Worm (Caenorhabditis elegans) whole organism, L4 larva: ENCODE results near the gene C05C10.7.
A peak's percentile ranks its signal among the peaks of the same experiment; 100 is the strongest.

Experiments used
- T20F7.1 ChIP-seq: fragments of 200-800 bp; sonication (Bioruptor generic); optimal IDR thresholded peaks from 2 replicates; lab custom pipeline; 2018; ENCODE audit warnings: mild to moderate bottlenecking, missing genetic modification characterization, missing compliant biosample characterization
- T26A8.4 ChIP-seq: fragments of 200-800 bp; sonication (Bioruptor generic); IDR thresholded peaks from 2 replicates; pipeline ENCODE4 v1.3.6; 2022; ENCODE audit warnings: missing genetic modification characterization, missing compliant biosample characterization
- Y75B8A.6 ChIP-seq: fragments of 200-800 bp; sonication (Bioruptor generic); IDR thresholded peaks from 2 replicates; pipeline ENCODE4 v1.3.6; 2022; ENCODE audit warnings: missing genetic modification reagents, missing genetic modification characterization, missing compliant biosample characterization
- aha-1 ChIP-seq: fragments of 150-350 bp; peaks from one replicate; lab custom pipeline; 2014; ENCODE audit warnings: missing biosample characterization, missing genetic modification characterization
- ama-1 ChIP-seq: fragments of 150-350 bp; optimal IDR thresholded peaks from 2 replicates; lab custom pipeline; 2014; ENCODE audit warnings: inconsistent platforms, mixed read lengths
- cey-2 ChIP-seq: sonication (generic microtip); optimal IDR thresholded peaks from 3 replicates; lab custom pipeline; 2017; ENCODE audit warnings: missing genetic modification characterization, mild to moderate bottlenecking, missing compliant biosample characterization, antibody characterized with exemption, borderline replicate concordance; ENCODE audit not compliant: insufficient read depth
- daf-12 ChIP-seq: fragments of 150-350 bp; optimal IDR thresholded peaks from 2 replicates; lab custom pipeline; 2014; ENCODE audit warnings: missing biosample characterization, missing genetic modification reagents, missing genetic modification characterization
- dmd-6 ChIP-seq: fragments of 200-800 bp; sonication (Bioruptor generic); IDR thresholded peaks from 2 replicates; pipeline ENCODE4 v1.3.6; 2022; ENCODE audit warnings: missing genetic modification reagents, missing genetic modification characterization, missing compliant biosample characterization
- dmd-9 ChIP-seq: fragments of 200-800 bp; sonication (Bioruptor generic); IDR thresholded peaks from 2 replicates; pipeline ENCODE4 v1.3.6; 2022; ENCODE audit warnings: missing genetic modification reagents, missing genetic modification characterization, missing compliant biosample characterization
- duxl-1 ChIP-seq: sonication (generic microtip); optimal IDR thresholded peaks from 2 replicates; lab custom pipeline; 2016; ENCODE audit warnings: mild to moderate bottlenecking, missing genetic modification characterization, moderate library complexity, missing compliant biosample characterization; ENCODE audit not compliant: poor library complexity
- egl-43 ChIP-seq: fragments of 200-800 bp; sonication (Bioruptor generic); IDR thresholded peaks from 2 replicates; pipeline ENCODE4 v1.3.6; 2022; ENCODE audit warnings: missing genetic modification reagents, missing genetic modification characterization, missing compliant biosample characterization
- fkh-10 ChIP-seq: fragments of 150-350 bp; optimal IDR thresholded peaks from 2 replicates; lab custom pipeline; 2014; ENCODE audit warnings: missing biosample characterization, missing genetic modification reagents, missing genetic modification characterization
- gei-8 ChIP-seq: fragments of 200-800 bp; sonication (Bioruptor generic); optimal IDR thresholded peaks from 2 replicates; lab custom pipeline; 2018; ENCODE audit warnings: mild to moderate bottlenecking, missing genetic modification characterization, missing compliant biosample characterization
- hlh-11 ChIP-seq: fragments of 200-800 bp; sonication (Bioruptor generic); optimal IDR thresholded peaks from 2 replicates; lab custom pipeline; 2018; ENCODE audit warnings: mild to moderate bottlenecking, missing genetic modification characterization, missing compliant biosample characterization
- hmg-1.1 ChIP-seq: fragments of 200-800 bp; sonication (Bioruptor generic); IDR thresholded peaks from 2 replicates; pipeline ENCODE4 v1.3.6; 2022; ENCODE audit warnings: missing genetic modification reagents, missing genetic modification characterization, missing compliant biosample characterization
- jun-1 ChIP-seq: fragments of 150-350 bp; optimal IDR thresholded peaks from 2 replicates; lab custom pipeline; 2014; ENCODE audit warnings: missing biosample characterization, missing genetic modification reagents, missing genetic modification characterization
- lin-13 ChIP-seq: fragments of 150-350 bp; optimal IDR thresholded peaks from 2 replicates; lab custom pipeline; 2014; ENCODE audit warnings: missing biosample characterization, missing genetic modification reagents, missing genetic modification characterization
- lin-15B ChIP-seq: fragments of 150-350 bp; sonication (generic microtip); optimal IDR thresholded peaks from 3 replicates; lab custom pipeline; 2014; ENCODE audit warnings: missing biosample characterization, missing genetic modification characterization
- lin-38 ChIP-seq: fragments of 200-800 bp; sonication (Bioruptor generic); IDR thresholded peaks from 2 replicates; pipeline ENCODE4 v1.3.6; 2022; ENCODE audit warnings: missing genetic modification reagents, missing genetic modification characterization, missing compliant biosample characterization
- madf-9 ChIP-seq: fragments of 200-800 bp; sonication (Bioruptor generic); conservative IDR thresholded peaks from 2 replicates; pipeline ENCODE4 v1.3.6; 2022; ENCODE audit warnings: missing genetic modification reagents, missing genetic modification characterization, missing compliant biosample characterization
- mep-1 ChIP-seq: fragments of 150-350 bp; sonication (generic microtip); optimal IDR thresholded peaks from 3 replicates; lab custom pipeline; 2014; ENCODE audit warnings: missing biosample characterization, missing genetic modification characterization
- mes-2 ChIP-seq: sonication (generic microtip); optimal IDR thresholded peaks from 2 replicates; lab custom pipeline; 2016; ENCODE audit warnings: missing genotype, mild to moderate bottlenecking, missing genetic modification characterization, missing compliant biosample characterization; ENCODE audit not compliant: poor library complexity, severe bottlenecking
- mxl-3 ChIP-seq: fragments of 200-800 bp; sonication (Bioruptor generic); optimal IDR thresholded peaks from 2 replicates; lab custom pipeline; 2018; ENCODE audit warnings: mild to moderate bottlenecking, missing genetic modification characterization, missing compliant biosample characterization
- nhr-11 ChIP-seq: fragments of 150-350 bp; optimal IDR thresholded peaks from 2 replicates; lab custom pipeline; 2014; ENCODE audit warnings: missing biosample characterization, missing genetic modification characterization
- nhr-25 ChIP-seq: sonication (generic microtip); optimal IDR thresholded peaks from 2 replicates; lab custom pipeline; 2017; ENCODE audit warnings: missing genetic modification characterization, mild to moderate bottlenecking, missing compliant biosample characterization, antibody characterized with exemption, moderate library complexity, borderline replicate concordance; ENCODE audit not compliant: insufficient read depth
- nhr-48 ChIP-seq: sonication (generic microtip); optimal IDR thresholded peaks from 2 replicates; lab custom pipeline; 2016; ENCODE audit warnings: mild to moderate bottlenecking, missing genetic modification characterization, missing compliant biosample characterization
- nhr-6 ChIP-seq: fragments of 150-350 bp; optimal IDR thresholded peaks from 2 replicates; lab custom pipeline; 2014; ENCODE audit warnings: missing biosample characterization, missing genetic modification characterization
- nhr-76 ChIP-seq: fragments of 150-350 bp; optimal IDR thresholded peaks from 2 replicates; lab custom pipeline; 2014; ENCODE audit warnings: missing biosample characterization, missing genetic modification characterization
- pha-4 ChIP-seq, 2 experiments: fragments of 150-350 bp in 1 of 2; fragments of 200-800 bp in 1 of 2; sonication (Bioruptor generic) in 1 of 2; IDR thresholded peaks in 1 of 2; optimal IDR thresholded peaks in 1 of 2; 2 replicates each; pipeline versions ENCODE4 v1.3.6 to Lab custom; 2014 to 2022; ENCODE audit warnings: missing genetic modification characterization in 2 of 2, missing genetic modification reagents in 2 of 2, missing biosample characterization in 1 of 2, missing compliant biosample characterization in 1 of 2
- pqm-1 ChIP-seq: sonication (generic microtip); optimal IDR thresholded peaks from 2 replicates; lab custom pipeline; 2017; ENCODE audit warnings: missing biosample characterization, missing genetic modification characterization
- rbr-2 ChIP-seq: sonication (generic microtip); optimal IDR thresholded peaks from 2 replicates; lab custom pipeline; 2016; ENCODE audit warnings: missing genotype, missing genetic modification characterization, missing compliant biosample characterization
- saeg-2 ChIP-seq: fragments of 200-800 bp; sonication (Bioruptor generic); IDR thresholded peaks from 2 replicates; pipeline ENCODE4 v1.3.6; 2022; ENCODE audit warnings: missing genetic modification reagents, missing genetic modification characterization, missing compliant biosample characterization
- snpc-1.2 ChIP-seq: fragments of 200-800 bp; sonication (Bioruptor generic); IDR thresholded peaks from 2 replicates; pipeline ENCODE4 v1.3.6; 2022; ENCODE audit warnings: missing genetic modification reagents, missing genetic modification characterization, missing compliant biosample characterization
- snpc-4 ChIP-seq: fragments of 150-350 bp; optimal IDR thresholded peaks from 2 replicates; lab custom pipeline; 2014; ENCODE audit warnings: missing biosample characterization, missing genetic modification characterization
- spr-1 ChIP-seq: sonication (generic microtip); optimal IDR thresholded peaks from 2 replicates; lab custom pipeline; 2016; ENCODE audit warnings: mild to moderate bottlenecking, missing genetic modification characterization, missing compliant biosample characterization
- spr-3 ChIP-seq: fragments of 200-800 bp; sonication (Bioruptor generic); optimal IDR thresholded peaks from 2 replicates; lab custom pipeline; 2018; ENCODE audit warnings: mild to moderate bottlenecking, missing genetic modification characterization, missing compliant biosample characterization
- tra-1 ChIP-seq: fragments of 200-800 bp; sonication (Bioruptor generic); IDR thresholded peaks from 2 replicates; pipeline ENCODE4 v1.3.6; 2022; ENCODE audit warnings: missing genetic modification reagents, missing genetic modification characterization, missing compliant biosample characterization
- unc-62 ChIP-seq, 3 experiments: fragments of 150-350 bp in 1 of 3; sonication (generic microtip); optimal IDR thresholded peaks in 2 of 3; peaks in 1 of 3; 1 replicate in 1 of 3; 2 replicates in 2 of 3; lab custom pipeline; 2014 to 2017; ENCODE audit warnings: missing biosample characterization in 3 of 3, missing genetic modification characterization in 3 of 3, missing genetic modification reagents in 3 of 3, missing genotype in 1 of 3
- zfp-3 ChIP-seq: fragments of 200-800 bp; sonication (Bioruptor generic); conservative IDR thresholded peaks from 2 replicates; pipeline ENCODE4 v1.3.6; 2022; ENCODE audit warnings: missing genetic modification reagents, missing genetic modification characterization, missing compliant biosample characterization
- zip-11 ChIP-seq: fragments of 200-800 bp; sonication (Bioruptor generic); IDR thresholded peaks from 2 replicates; pipeline ENCODE4 v1.3.6; 2022; ENCODE audit warnings: missing genetic modification characterization, missing compliant biosample characterization

The C05C10.7 gene

DNA sequence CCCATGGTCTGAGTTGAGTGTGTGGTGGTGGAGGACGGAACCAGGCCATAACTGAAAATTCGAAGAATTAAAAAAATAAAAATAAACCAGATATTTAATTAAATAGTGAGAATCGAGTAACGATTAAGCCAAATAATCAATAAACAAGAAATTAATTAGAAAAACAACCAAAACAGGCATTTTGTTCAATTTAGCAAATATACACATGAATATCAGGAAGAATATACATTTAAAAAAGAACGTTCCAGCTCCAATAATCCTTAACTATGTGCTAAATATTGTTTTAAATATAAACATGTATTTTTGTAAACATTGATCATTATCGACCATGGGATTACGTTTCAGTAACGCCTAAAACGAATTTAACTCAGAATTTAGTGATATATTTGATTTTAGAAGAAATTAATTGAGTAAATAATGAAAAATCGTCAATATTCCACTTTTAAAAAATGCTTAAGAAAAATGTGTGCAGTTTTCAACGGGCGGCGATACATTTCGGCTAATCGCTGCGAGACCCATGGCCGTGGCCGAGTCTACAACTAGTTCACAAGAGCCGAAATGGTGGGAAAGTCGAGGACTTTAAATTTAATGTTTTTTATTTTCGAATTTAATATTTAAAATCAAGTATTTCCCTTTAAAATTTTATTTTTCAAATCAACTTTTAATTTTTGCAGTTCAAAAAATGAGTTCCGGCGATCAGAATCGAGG lies 29.4 kb upstream of the C05C10.7 start, which contains the start of the genes R53.4 and psf-1 (continued):
- TF ChIP-seq lin-15B (tag; lab: Kevin White, UChicago) = no peak
- TF ChIP-seq dmd-9 (GFP tag; lab: Robert Waterston, UW) = no peak
- TF ChIP-seq T20F7.1 (GFP tag; lab: Kevin White, UChicago) = peak; percentile 60
- peak; percentile 22 for TF ChIP-seq mxl-3 (GFP tag; lab: Kevin White, UChicago)
- no peak for TF ChIP-seq saeg-2
- TF ChIP-seq, all 104 proteins: peak for 27

DNA sequence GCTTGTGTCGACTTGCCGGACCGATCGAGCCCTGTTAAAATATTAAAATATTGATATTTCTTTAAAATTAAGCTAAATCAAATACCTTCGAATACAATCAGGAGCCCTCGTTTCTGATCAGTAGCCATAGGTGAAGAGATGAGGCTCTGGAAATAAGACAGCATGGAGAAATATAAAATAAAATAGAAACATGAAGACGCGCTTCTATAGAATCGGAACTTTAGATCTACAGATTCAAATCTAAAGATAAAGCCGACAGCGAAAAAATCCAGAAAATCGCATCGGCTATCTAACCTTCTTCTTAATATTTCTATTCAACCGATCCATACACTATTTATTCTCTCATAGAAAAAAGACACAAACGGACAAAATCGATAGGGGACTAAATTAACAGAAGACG lies 28.2 kb upstream of the C05C10.7 start, which contains the start of gene dtmk-1:
Gene dtmk-1 (minus strand): TSS at position 146 of the 400 bp plus-strand sequence.
- TF ChIP-seq duxl-1 (tag; lab: Kevin White, UChicago) (no peak), zfp-3 (GFP tag; lab: Robert Waterston, UW) (0 out of 2 replicates have a peak, but pooled peaks have one; percentile 9), lin-13 (GFP tag; lab: Kevin White, UChicago) (peak; percentile 12), nhr-25 (tag; lab: Kevin White, UChicago) (peak; percentile 5), ama-1 (peak; percentile 32), fkh-10 (GFP tag; lab: Kevin White, UChicago) (no peak), pha-4 (GFP tag; IDR thresholded peaks at IDR 0.05; lab: Robert Waterston, UW) (0 out of 2 replicates have a peak, but pooled peaks have one; percentile 10), pha-4 (tag; optimal IDR thresholded peaks at IDR 0.05; lab: Kevin White, UChicago) (no peak), lin-38 (peak; percentile 33; the same call in 1 of the 2 replicates), madf-9 (GFP tag; lab: Robert Waterston, UW) (no peak)

DNA sequence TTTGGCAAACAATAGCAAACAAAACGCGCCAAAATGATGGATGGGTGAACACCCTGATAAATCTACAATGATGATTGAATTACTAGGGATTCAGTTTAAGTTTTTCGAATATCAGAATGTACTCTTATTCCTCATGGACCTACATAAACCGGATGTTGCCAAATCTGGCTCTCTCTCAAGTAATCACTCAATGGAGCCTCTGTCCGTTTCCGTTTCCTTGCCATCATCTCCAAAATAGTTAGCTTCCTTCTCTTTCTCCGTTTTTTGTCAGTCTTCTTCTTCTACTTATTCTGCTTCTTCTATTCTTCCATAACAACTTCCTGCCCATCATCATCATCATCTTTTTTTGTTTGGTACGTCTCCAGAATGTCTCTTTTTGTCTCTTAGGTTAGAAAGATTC lies 26.6 kb upstream of the C05C10.7 start:
- TF ChIP-seq snpc-4 (tag; lab: Kevin White, UChicago) (no peak), gei-8 (GFP tag; lab: Kevin White, UChicago) (no peak), tra-1 (GFP tag; lab: Robert Waterston, UW) (no peak), rbr-2 (tag; lab: Kevin White, UChicago) (no peak)

ce11 chrII:9963808-9964207 lies 25.0 kb upstream of the C05C10.7 start:
- TF ChIP-seq unc-62 (GFP tag; optimal IDR thresholded peaks at IDR 0.05 in 1 of 2; lab: Kevin White, UChicago) = peak in 1 of 2 experiments; percentile 93
- TF ChIP-seq unc-62 (tag; optimal IDR thresholded peaks at IDR 0.05; lab: Kevin White, UChicago) = no peak
- peak; percentile 25; the same call in 1 of the 2 replicates for TF ChIP-seq dmd-6 (GFP tag; lab: Robert Waterston, UW)
- no peak for TF ChIP-seq daf-12 (tag; lab: Kevin White, UChicago)
- TF ChIP-seq pqm-1 (tag; lab: Kevin White, UChicago) = peak; percentile 41
- TF ChIP-seq cey-2 (tag; lab: Kevin White, UChicago) = no peak

- TF ChIP-seq nhr-48 (tag; lab: Kevin White, UChicago) (no peak), Y75B8A.6 (GFP tag; lab: Robert Waterston, UW) (no peak), nhr-25 (tag; lab: Kevin White, UChicago) (no peak), hmg-1.1 (GFP tag; lab: Robert Waterston, UW) (no peak), T26A8.4 (GFP tag; lab: Robert Waterston, UW) (no peak), daf-12 (tag; lab: Kevin White, UChicago) (no peak), jun-1 (tag; lab: Kevin White, UChicago) (no peak), nhr-76 (tag; lab: Kevin White, UChicago) (no peak), snpc-1.2 (GFP tag; lab: Robert Waterston, UW) (no peak), egl-43 (GFP tag; lab: Robert Waterston, UW) (peak; percentile 56; the same call in 1 of the 2 replicates), spr-3 (no peak), hlh-11 (tag; lab: Kevin White, UChicago) (no peak), lin-15B (tag; lab: Kevin White, UChicago) (no peak), zip-11 (GFP tag; lab: Robert Waterston, UW) (no peak), zfp-3 (GFP tag; lab: Robert Waterston, UW) (no peak), unc-62 (GFP tag; optimal IDR thresholded peaks at IDR 0.05 in 1 of 2; lab: Kevin White, UChicago) (peak in 1 of 2 experiments; percentile 84), unc-62 (tag; optimal IDR thresholded peaks at IDR 0.05; lab: Kevin White, UChicago) (no peak), spr-1 (tag; lab: Kevin White, UChicago) (no peak), nhr-6 (tag; lab: Kevin White, UChicago) (no peak), aha-1 (tag; lab: Kevin White, UChicago) (peak; percentile 78), mes-2 (tag; lab: Kevin White, UChicago) (no peak), mep-1 (tag; lab: Kevin White, UChicago) (no peak), nhr-11 (no peak)
Measured at ce11 chrII:9960127-9960526, 21.4 kb upstream of the C05C10.7 start.
